Fruit fly (Drosophila melanogaster) whole organism, embryonic: ENCODE measurements around the gene CG42263.

ENCODE experiments used
- B-H1 ChIP-seq: fragments of 200-800 bp; sonication (Bioruptor generic); IDR thresholded peaks from 3 replicates; pipeline ENCODE4 v1.3.6; 2022; ENCODE audit warnings: missing biosample characterization, missing genetic modification characterization
- Bgb ChIP-seq: fragments of 200-800 bp; sonication (Bioruptor generic); IDR thresholded peaks from 2 replicates; pipeline ENCODE4 v1.3.6; 2022; ENCODE audit warnings: missing biosample characterization, missing genetic modification characterization; ENCODE audit not compliant: partially characterized antibody
- CG11695 ChIP-seq: fragments of 200-800 bp; sonication (Bioruptor generic); IDR thresholded peaks from 3 replicates; pipeline ENCODE4 v1.3.6; 2022; ENCODE audit warnings: missing biosample characterization, missing genetic modification characterization
- CG14441 ChIP-seq: fragments of 200-800 bp; sonication (Bioruptor generic); IDR thresholded peaks from 2 replicates; pipeline ENCODE4 v1.3.6; 2022; ENCODE audit warnings: missing biosample characterization, missing genetic modification characterization
- CG15269 ChIP-seq: fragments of 200-800 bp; sonication (Bioruptor generic); optimal IDR thresholded peaks from 2 replicates; lab custom pipeline; 2018; ENCODE audit warnings: missing biosample characterization, mild to moderate bottlenecking, missing genetic modification characterization, moderate library complexity
- CG15514 ChIP-seq: fragments of 200-800 bp; sonication (Bioruptor generic); optimal IDR thresholded peaks from 3 replicates; lab custom pipeline; 2017; ENCODE audit warnings: missing biosample characterization, missing genetic modification characterization, mild to moderate bottlenecking, moderate library complexity, missing genetic modification reagents
- CG18764 ChIP-seq: fragments of 200-800 bp; sonication (Bioruptor generic); optimal IDR thresholded peaks from 3 replicates; lab custom pipeline; 2016; ENCODE audit warnings: missing biosample characterization, missing genetic modification characterization
- CG2712 ChIP-seq: fragments of 200-800 bp; optimal IDR thresholded peaks from 3 replicates; lab custom pipeline; 2019; ENCODE audit warnings: missing biosample characterization, mild to moderate bottlenecking, missing genetic modification characterization, moderate library complexity
- CG31224 ChIP-seq: fragments of 200-800 bp; sonication (Bioruptor generic); IDR thresholded peaks from 2 replicates; pipeline ENCODE4 v1.3.6; 2022; ENCODE audit warnings: missing biosample characterization, missing genetic modification characterization
- CG3281 ChIP-seq: fragments of 200-800 bp; sonication (Bioruptor generic); optimal IDR thresholded peaks from 3 replicates; lab custom pipeline; 2017; ENCODE audit warnings: missing biosample characterization, mild to moderate bottlenecking, missing genetic modification characterization
- CG34224 ChIP-seq: fragments of 200-800 bp; sonication (Bioruptor generic); IDR thresholded peaks from 3 replicates; pipeline ENCODE4 v1.3.6; 2022; ENCODE audit warnings: missing biosample characterization, missing genetic modification characterization; ENCODE audit not compliant: partially characterized antibody
- CG3847 ChIP-seq: fragments of 200-800 bp; sonication (Bioruptor generic); IDR thresholded peaks from 2 replicates; pipeline ENCODE4 v1.3.6; 2022; ENCODE audit warnings: missing biosample characterization, missing genetic modification characterization
- CG4404 ChIP-seq: fragments of 200-800 bp; sonication (Bioruptor generic); IDR thresholded peaks from 2 replicates; pipeline ENCODE4 v1.3.6; 2022; ENCODE audit warnings: missing biosample characterization, missing genetic modification characterization
- CG6854 ChIP-seq: fragments of 200-800 bp; sonication (Bioruptor generic); optimal IDR thresholded peaks from 3 replicates; lab custom pipeline; 2017; ENCODE audit warnings: missing biosample characterization, mild to moderate bottlenecking, missing genetic modification characterization
- CG7963 ChIP-seq: fragments of 200-800 bp; sonication (Bioruptor generic); IDR thresholded peaks from 3 replicates; pipeline ENCODE4 v1.3.6; 2022; ENCODE audit warnings: missing biosample characterization, missing genetic modification characterization; ENCODE audit not compliant: partially characterized antibody
- CG7987 ChIP-seq: fragments of 200-800 bp; sonication (Bioruptor generic); optimal IDR thresholded peaks from 2 replicates; lab custom pipeline; 2018; ENCODE audit warnings: missing biosample characterization, mild to moderate bottlenecking, missing genetic modification characterization, moderate library complexity
- CG8290 ChIP-seq, 3 experiments: fragments of 200-800 bp; sonication (Bioruptor generic); optimal IDR thresholded peaks; 2 replicates each; lab custom pipeline; 2016 to 2019; ENCODE audit warnings: missing biosample characterization in 3 of 3, missing genetic modification characterization in 3 of 3, mild to moderate bottlenecking in 2 of 3, moderate library complexity in 1 of 3
- CG9932 ChIP-seq: fragments of 200-800 bp; sonication (Bioruptor generic); IDR thresholded peaks from 2 replicates; pipeline ENCODE4 v1.3.6; 2022; ENCODE audit warnings: missing biosample characterization, missing genetic modification characterization
- CoRest ChIP-seq: fragments of 200-800 bp; sonication (Bioruptor generic); optimal IDR thresholded peaks from 3 replicates; lab custom pipeline; 2018; ENCODE audit warnings: missing biosample characterization, mild to moderate bottlenecking, missing genetic modification characterization, moderate library complexity
- Dbx ChIP-seq: fragments of 200-800 bp; sonication (Bioruptor generic); IDR thresholded peaks from 3 replicates; pipeline ENCODE4 v1.3.6; 2022; ENCODE audit warnings: missing biosample characterization, missing genetic modification characterization
- Deaf1 ChIP-seq: fragments of 200-800 bp; optimal IDR thresholded peaks from 3 replicates; lab custom pipeline; 2019; ENCODE audit warnings: missing biosample characterization, mild to moderate bottlenecking, missing genetic modification characterization, moderate library complexity
- Dip3 ChIP-seq: fragments of 200-800 bp; sonication (Bioruptor generic); optimal IDR thresholded peaks from 3 replicates; lab custom pipeline; 2016; ENCODE audit warnings: missing biosample characterization, missing genetic modification characterization
- ERR ChIP-seq: fragments of 200-800 bp; sonication (Bioruptor generic); optimal IDR thresholded peaks from 2 replicates; lab custom pipeline; 2016; ENCODE audit warnings: missing biosample characterization, missing genetic modification characterization
- Fer1 ChIP-seq: fragments of 200-800 bp; sonication (Bioruptor generic); optimal IDR thresholded peaks from 2 replicates; lab custom pipeline; 2017; ENCODE audit warnings: missing biosample characterization, mild to moderate bottlenecking, missing genetic modification characterization
- Hand ChIP-seq: fragments of 200-800 bp; sonication (Bioruptor generic); optimal IDR thresholded peaks from 2 replicates; lab custom pipeline; 2017; ENCODE audit warnings: mild to moderate bottlenecking, missing biosample characterization, missing genetic modification reagents, missing genetic modification characterization
- Jarid2 ChIP-seq: fragments of 200-800 bp; sonication (Bioruptor generic); optimal IDR thresholded peaks from 3 replicates; lab custom pipeline; 2017; ENCODE audit warnings: mild to moderate bottlenecking, missing biosample characterization, missing genetic modification reagents, missing genetic modification characterization
- Mrtf ChIP-seq: fragments of 200-800 bp; sonication (Bioruptor generic); IDR thresholded peaks from 3 replicates; pipeline ENCODE4 v1.3.6; 2022; ENCODE audit warnings: missing biosample characterization, missing genetic modification characterization
- Oaz ChIP-seq: fragments of 200-800 bp; sonication (Bioruptor generic); IDR thresholded peaks from 2 replicates; pipeline ENCODE4 v1.3.6; 2022; ENCODE audit warnings: missing biosample characterization, missing genetic modification characterization
- PHDP ChIP-seq: fragments of 200-800 bp; sonication (Bioruptor generic); optimal IDR thresholded peaks from 3 replicates; lab custom pipeline; 2018; ENCODE audit warnings: missing biosample characterization, mild to moderate bottlenecking, missing genetic modification characterization, moderate library complexity
- Pdp1 ChIP-seq, 2 experiments: fragments of 200-800 bp; sonication (Bioruptor generic); optimal IDR thresholded peaks; 3 replicates each; lab custom pipeline; 2016; ENCODE audit warnings: missing biosample characterization in 2 of 2, missing genetic modification characterization in 2 of 2, mild to moderate bottlenecking in 1 of 2, moderate library complexity in 1 of 2
- Rfx ChIP-seq: fragments of 200-800 bp; sonication (Bioruptor generic); IDR thresholded peaks from 2 replicates; pipeline ENCODE4 v1.3.6; 2022; ENCODE audit warnings: missing biosample characterization, missing genetic modification characterization
- Sry-δ ChIP-seq: fragments of 200-800 bp; sonication (Bioruptor generic); optimal IDR thresholded peaks from 2 replicates; lab custom pipeline; 2016; ENCODE audit warnings: missing biosample characterization, missing genetic modification characterization
- Trl ChIP-seq, 3 experiments: fragments of >200 bp in 2 of 3; fragments of 200-800 bp in 1 of 3; sonication (Bioruptor generic) in 1 of 3; optimal IDR thresholded peaks; 2 replicates in 1 of 3; 3 replicates in 2 of 3; lab custom pipeline; 2016 to 2017; ENCODE audit warnings: missing biosample characterization in 1 of 3, missing genetic modification characterization in 1 of 3
- Xrp1 ChIP-seq: fragments of 200-800 bp; sonication (Bioruptor generic); IDR thresholded peaks from 2 replicates; pipeline ENCODE4 v1.3.6; 2022; ENCODE audit warnings: missing biosample characterization, missing genetic modification characterization
- ab ChIP-seq: fragments of 200-800 bp; sonication (Bioruptor generic); optimal IDR thresholded peaks from 2 replicates; lab custom pipeline; 2016; ENCODE audit warnings: missing biosample characterization, missing genetic modification characterization
- abd-A ChIP-seq: fragments of 200-800 bp; sonication (Bioruptor generic); optimal IDR thresholded peaks from 3 replicates; lab custom pipeline; 2019; ENCODE audit warnings: missing biosample characterization, mild to moderate bottlenecking, missing genetic modification characterization, moderate library complexity
- al ChIP-seq: fragments of 200-800 bp; sonication (Bioruptor generic); IDR thresholded peaks from 2 replicates; pipeline ENCODE4 v1.3.6; 2022; ENCODE audit warnings: missing biosample characterization, missing genetic modification characterization
- btn ChIP-seq: fragments of 200-800 bp; sonication (Bioruptor generic); optimal IDR thresholded peaks from 2 replicates; lab custom pipeline; 2016; ENCODE audit warnings: missing biosample characterization, missing genetic modification characterization
- chinmo ChIP-seq: fragments of 200-800 bp; sonication (Bioruptor generic); IDR thresholded peaks from 4 replicates; pipeline ENCODE4 v1.3.6; 2022; ENCODE audit warnings: missing biosample characterization, missing genetic modification characterization; ENCODE audit not compliant: partially characterized antibody
- chm ChIP-seq: fragments of 200-800 bp; sonication (Bioruptor generic); IDR thresholded peaks from 2 replicates; pipeline ENCODE4 v1.3.6; 2022; ENCODE audit warnings: missing biosample characterization, missing genetic modification characterization
- dati ChIP-seq: fragments of 200-800 bp; sonication (Bioruptor generic); IDR thresholded peaks from 2 replicates; pipeline ENCODE4 v1.3.6; 2022; ENCODE audit warnings: missing biosample characterization, missing genetic modification characterization
- dm ChIP-seq: fragments of 200-800 bp; sonication (Bioruptor generic); optimal IDR thresholded peaks from 3 replicates; lab custom pipeline; 2016; ENCODE audit warnings: missing biosample characterization, missing genetic modification characterization
- dmrt99B ChIP-seq: fragments of 200-800 bp; sonication (Bioruptor generic); optimal IDR thresholded peaks from 2 replicates; lab custom pipeline; 2018; ENCODE audit warnings: missing biosample characterization, mild to moderate bottlenecking, missing genetic modification characterization, moderate library complexity
- gro ChIP-seq: fragments of 200-800 bp; sonication (Bioruptor generic); optimal IDR thresholded peaks from 2 replicates; lab custom pipeline; 2016; ENCODE audit warnings: missing biosample characterization, missing genetic modification characterization
- insv ChIP-seq, 2 experiments: fragments of 200-800 bp; sonication (Bioruptor generic); optimal IDR thresholded peaks; 3 replicates each; lab custom pipeline; 2016 to 2018; ENCODE audit warnings: missing biosample characterization in 2 of 2, missing genetic modification characterization in 2 of 2
- scrt ChIP-seq: fragments of 200-800 bp; sonication (Bioruptor generic); optimal IDR thresholded peaks from 2 replicates; lab custom pipeline; 2018; ENCODE audit warnings: missing biosample characterization, mild to moderate bottlenecking, missing genetic modification characterization, moderate library complexity
- sug ChIP-seq: fragments of 200-800 bp; optimal IDR thresholded peaks from 2 replicates; lab custom pipeline; 2019; ENCODE audit warnings: missing biosample characterization, mild to moderate bottlenecking, missing genetic modification characterization, moderate library complexity
- tx ChIP-seq: fragments of 200-800 bp; sonication (Bioruptor generic); optimal IDR thresholded peaks from 2 replicates; lab custom pipeline; 2016; ENCODE audit warnings: missing biosample characterization, missing genetic modification characterization
- vfl ChIP-seq: fragments of 200-800 bp; sonication (Bioruptor generic); optimal IDR thresholded peaks from 2 replicates; lab custom pipeline; 2016; ENCODE audit warnings: missing biosample characterization, missing genetic modification characterization

CG42263 gene

DNA sequence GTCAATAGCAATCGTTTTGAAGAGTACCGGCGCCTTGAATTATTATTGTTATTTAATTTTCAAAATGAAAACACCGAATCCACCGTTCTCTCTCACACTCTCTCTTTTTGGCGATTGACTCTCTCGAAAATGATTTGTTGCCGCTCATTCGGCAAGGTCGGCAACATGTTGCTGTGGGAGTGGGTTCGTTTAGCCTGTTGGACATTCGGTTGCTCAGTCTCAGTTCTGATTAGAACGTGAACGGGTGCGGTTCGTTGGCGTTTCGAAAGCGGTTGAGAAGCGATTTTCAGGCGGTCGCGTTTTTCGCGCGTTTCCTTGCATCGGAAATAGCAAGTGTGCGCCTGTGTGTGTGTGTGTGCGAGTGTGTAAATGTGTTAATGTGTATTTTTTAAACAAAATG is 16.6 kb downstream of the CG42263 start, which contains the start of gene Ac76E (continued):
- TF ChIP-seq CG8290 (GFP tag; optimal IDR thresholded peaks at IDR 0.05; lab: Kevin White, UChicago) (no peak), CG8290 (tag; optimal IDR thresholded peaks at IDR 0.05; lab: Kevin White, UChicago) (peak in 1 of 2 experiments; percentile 73), CoRest (no peak), Fer1 (GFP tag; lab: Kevin White, UChicago) (peak; percentile 40), scrt (GFP tag; lab: Kevin White, UChicago) (peak; percentile 91), insv (GFP tag; optimal IDR thresholded peaks at IDR 0.05; lab: Kevin White, UChicago) (peak in 1 of 2 experiments; percentile 81), CG11695 (0 out of 3 replicates have a peak, but pooled peaks have one; percentile 26), chm (peak; percentile 34; the same call in 1 of the 2 replicates), Xrp1 (GFP tag; lab: Robert Waterston, UW) (no peak), CG3847 (GFP tag; lab: Robert Waterston, UW) (0 out of 2 replicates have a peak, but pooled peaks have one; percentile 7), abd-A (tag; lab: Kevin White, UChicago) (peak; percentile 59), CG7987 (GFP tag; lab: Kevin White, UChicago) (peak; percentile 1), Pdp1 (GFP tag; optimal IDR thresholded peaks at IDR 0.05; lab: Kevin White, UChicago) (peak in 1 of 2 experiments; percentile 32), CG15514 (GFP tag; lab: Kevin White, UChicago) (peak; percentile 37), Mrtf (no peak), chinmo (GFP tag; lab: Robert Waterston, UW) (peak; percentile 94), CG34224 (0 out of 3 replicates have a peak, but pooled peaks have one; percentile 13), Bgb (GFP tag; lab: Robert Waterston, UW) (peak; percentile 67), ab (GFP tag; lab: Kevin White, UChicago) (no peak), Rfx (GFP tag; lab: Robert Waterston, UW) (peak; percentile 35; the same call in 1 of the 2 replicates), dmrt99B (tag; lab: Kevin White, UChicago) (no peak), Oaz (GFP tag; lab: Robert Waterston, UW) (no peak), sug (tag; lab: Kevin White, UChicago) (peak; percentile 24), ERR (GFP tag; lab: Kevin White, UChicago) (peak; percentile 36), B-H1 (GFP tag; lab: Robert Waterston, UW) (no peak; the same call in 2 of the 3 replicates), CG4404 (no peak), Trl (optimal IDR thresholded peaks at IDR 0.05; lab: Kevin White, UChicago) (peak; percentile 67 to 92), Trl (GFP tag; optimal IDR thresholded peaks at IDR 0.05; lab: Kevin White, UChicago) (no peak), Sry-δ (GFP tag; lab: Kevin White, UChicago) (no peak), btn (GFP tag; lab: Kevin White, UChicago) (no peak), CG18764 (GFP tag; lab: Kevin White, UChicago) (no peak), PHDP (peak; percentile 28), dm (GFP tag; lab: Kevin White, UChicago) (no peak), CG15269 (tag; lab: Kevin White, UChicago) (peak; percentile 4), CG14441 (GFP tag; lab: Robert Waterston, UW) (no peak), dati (GFP tag; lab: Robert Waterston, UW) (no peak), al (GFP tag; lab: Robert Waterston, UW) (no peak), CG7963 (peak; percentile 11; the same call in 1 of the 3 replicates), CG6854 (GFP tag; lab: Kevin White, UChicago) (peak; percentile 15), Dip3 (no peak), vfl (GFP tag; lab: Kevin White, UChicago) (no peak), Dbx (GFP tag; lab: Robert Waterston, UW) (no peak), Deaf1 (peak; percentile 87), tx (no peak), CG9932 (GFP tag; lab: Robert Waterston, UW) (peak; percentile 16; the same call in 1 of the 2 replicates), CG2712 (tag; lab: Kevin White, UChicago) (no peak), CG31224 (GFP tag; lab: Robert Waterston, UW) (peak; percentile 18; the same call in 1 of the 2 replicates), gro (GFP tag; lab: Kevin White, UChicago) (peak; percentile 80), Jarid2 (GFP tag; lab: Kevin White, UChicago) (peak; percentile 92), Hand (no peak), CG3281 (GFP tag; lab: Kevin White, UChicago) (peak; percentile 29)
